Fruit fly (Drosophila melanogaster) whole organism, embryonic: Measurements from ENCODE around the gene CG6656.

Experiments
- ATbp ChIP-seq: fragments of 200-800 bp; sonication (Bioruptor generic); optimal IDR thresholded peaks from 2 replicates; lab custom pipeline; 2017; ENCODE audit warnings: missing biosample characterization, mild to moderate bottlenecking, missing genetic modification characterization, missing genetic modification reagents
- Atf-2 ChIP-seq: fragments of 200-800 bp; sonication (Bioruptor generic); optimal IDR thresholded peaks from 2 replicates; lab custom pipeline; 2016; ENCODE audit warnings: missing biosample characterization, missing genetic modification characterization
- CG10147 ChIP-seq: fragments of 200-800 bp; sonication (Bioruptor generic); optimal IDR thresholded peaks from 2 replicates; lab custom pipeline; 2019; ENCODE audit warnings: missing biosample characterization, mild to moderate bottlenecking, missing genetic modification characterization, moderate library complexity
- CG10431 ChIP-seq: fragments of 200-800 bp; sonication (Bioruptor generic); optimal IDR thresholded peaks from 3 replicates; lab custom pipeline; 2018; ENCODE audit warnings: missing biosample characterization, mild to moderate bottlenecking, missing genetic modification characterization
- CG11093 ChIP-seq: fragments of 200-800 bp; sonication (Bioruptor generic); IDR thresholded peaks from 3 replicates; pipeline ENCODE4 v1.3.6; 2022; ENCODE audit warnings: missing biosample characterization, missing genetic modification characterization
- CG11247 ChIP-seq: fragments of 200-800 bp; sonication (Bioruptor generic); IDR thresholded peaks from 2 replicates; pipeline ENCODE4 v1.3.6; 2022; ENCODE audit warnings: missing biosample characterization, missing genetic modification characterization
- CG12219 ChIP-seq: fragments of 200-800 bp; sonication (Bioruptor generic); optimal IDR thresholded peaks from 3 replicates; lab custom pipeline; 2018; ENCODE audit warnings: missing biosample characterization, mild to moderate bottlenecking, missing genetic modification characterization
- CG1233 ChIP-seq: fragments of 200-800 bp; sonication (Bioruptor generic); optimal IDR thresholded peaks from 4 replicates; lab custom pipeline; 2018; ENCODE audit warnings: missing biosample characterization, mild to moderate bottlenecking, missing genetic modification characterization
- CG12744 ChIP-seq: fragments of 200-800 bp; sonication (Bioruptor generic); optimal IDR thresholded peaks from 2 replicates; lab custom pipeline; 2016; ENCODE audit warnings: missing biosample characterization, missing genetic modification characterization
- CG13296 ChIP-seq: fragments of 200-800 bp; sonication (Bioruptor generic); optimal IDR thresholded peaks from 3 replicates; lab custom pipeline; 2018; ENCODE audit warnings: missing biosample characterization, mild to moderate bottlenecking, missing genetic modification characterization
- CG15011 ChIP-seq: fragments of 200-800 bp; sonication (Bioruptor generic); optimal IDR thresholded peaks from 3 replicates; lab custom pipeline; 2018; ENCODE audit warnings: missing biosample characterization, mild to moderate bottlenecking, missing genetic modification characterization
- CG15479 ChIP-seq: fragments of 200-800 bp; sonication (Bioruptor generic); optimal IDR thresholded peaks from 3 replicates; lab custom pipeline; 2019; ENCODE audit warnings: missing biosample characterization, mild to moderate bottlenecking, missing genetic modification characterization, moderate library complexity
- CG15601 ChIP-seq: fragments of 200-800 bp; sonication (Bioruptor generic); optimal IDR thresholded peaks from 3 replicates; lab custom pipeline; 2019; ENCODE audit warnings: missing biosample characterization, mild to moderate bottlenecking, missing genetic modification characterization, moderate library complexity
- CG16779 ChIP-seq: fragments of 200-800 bp; sonication (Bioruptor generic); IDR thresholded peaks from 2 replicates; pipeline ENCODE4 v1.3.6; 2022; ENCODE audit warnings: missing biosample characterization, missing genetic modification characterization
- CG17361 ChIP-seq: fragments of 200-800 bp; sonication (Bioruptor generic); IDR thresholded peaks from 3 replicates; pipeline ENCODE4 v1.3.6; 2022; ENCODE audit warnings: missing biosample characterization, missing genetic modification characterization
- CG17829 ChIP-seq: fragments of 200-800 bp; optimal IDR thresholded peaks from 2 replicates; lab custom pipeline; 2019; ENCODE audit warnings: missing biosample characterization, mild to moderate bottlenecking, missing genetic modification characterization, moderate library complexity
- CG18011 ChIP-seq: fragments of 200-800 bp; sonication (Bioruptor generic); optimal IDR thresholded peaks from 2 replicates; lab custom pipeline; 2017; ENCODE audit warnings: missing biosample characterization, missing genetic modification characterization, mild to moderate bottlenecking, moderate library complexity, missing genotype
- CG4282 ChIP-seq: fragments of 200-800 bp; sonication (Bioruptor generic); optimal IDR thresholded peaks from 2 replicates; lab custom pipeline; 2016; ENCODE audit warnings: missing biosample characterization, missing genetic modification characterization
- CG4820 ChIP-seq: fragments of 200-800 bp; sonication (Bioruptor generic); optimal IDR thresholded peaks from 3 replicates; lab custom pipeline; 2016; ENCODE audit warnings: missing biosample characterization, missing genetic modification characterization
- CG6254 ChIP-seq: fragments of 200-800 bp; sonication (Bioruptor generic); optimal IDR thresholded peaks from 3 replicates; lab custom pipeline; 2017; ENCODE audit warnings: mild to moderate bottlenecking, missing biosample characterization, missing genetic modification reagents, missing genetic modification characterization
- CG6272 ChIP-seq: fragments of 200-800 bp; sonication (Bioruptor generic); IDR thresholded peaks from 2 replicates; pipeline ENCODE4 v1.3.6; 2022; ENCODE audit warnings: missing biosample characterization, missing genetic modification characterization
- CG6683 ChIP-seq: fragments of 200-800 bp; sonication (Bioruptor generic); optimal IDR thresholded peaks from 2 replicates; lab custom pipeline; 2017; ENCODE audit warnings: missing biosample characterization, mild to moderate bottlenecking, missing genetic modification characterization, missing genetic modification reagents
- CG8089 ChIP-seq: fragments of 200-800 bp; sonication (Bioruptor generic); optimal IDR thresholded peaks from 3 replicates; lab custom pipeline; 2016; ENCODE audit warnings: missing biosample characterization, missing genetic modification characterization
- CG8765 ChIP-seq: fragments of 200-800 bp; sonication (Bioruptor generic); IDR thresholded peaks from 2 replicates; pipeline ENCODE4 v1.3.6; 2022; ENCODE audit warnings: missing biosample characterization, missing genetic modification characterization
- CG9727 ChIP-seq: fragments of 200-800 bp; sonication (Bioruptor generic); optimal IDR thresholded peaks from 3 replicates; lab custom pipeline; 2017; ENCODE audit warnings: missing biosample characterization, mild to moderate bottlenecking, missing genetic modification characterization
- CG9876 ChIP-seq: fragments of 200-800 bp; sonication (Bioruptor generic); optimal IDR thresholded peaks from 2 replicates; lab custom pipeline; 2016; ENCODE audit warnings: missing biosample characterization, missing genetic modification characterization
- Dbx ChIP-seq: fragments of 200-800 bp; sonication (Bioruptor generic); IDR thresholded peaks from 3 replicates; pipeline ENCODE4 v1.3.6; 2022; ENCODE audit warnings: missing biosample characterization, missing genetic modification characterization
- Dip2 ChIP-seq: fragments of 200-800 bp; sonication (Bioruptor generic); IDR thresholded peaks from 2 replicates; pipeline ENCODE4 v1.3.6; 2022; ENCODE audit warnings: missing biosample characterization, missing genetic modification characterization
- E2f1 ChIP-seq: fragments of 200-800 bp; sonication (Bioruptor generic); IDR thresholded peaks from 2 replicates; pipeline ENCODE4 v1.3.6; 2022; ENCODE audit warnings: missing biosample characterization, missing genetic modification characterization
- ERR ChIP-seq: fragments of 200-800 bp; sonication (Bioruptor generic); optimal IDR thresholded peaks from 2 replicates; lab custom pipeline; 2016; ENCODE audit warnings: missing biosample characterization, missing genetic modification characterization
- HHEX ChIP-seq: fragments of 200-800 bp; sonication (Bioruptor generic); optimal IDR thresholded peaks from 3 replicates; lab custom pipeline; 2017; ENCODE audit warnings: missing biosample characterization, mild to moderate bottlenecking, missing genetic modification characterization, missing genetic modification reagents
- HmgZ ChIP-seq: fragments of 200-800 bp; sonication (Bioruptor generic); optimal IDR thresholded peaks from 2 replicates; lab custom pipeline; 2018; ENCODE audit warnings: missing biosample characterization, mild to moderate bottlenecking, missing genetic modification characterization
- Hmr ChIP-seq: fragments of 200-800 bp; sonication (Bioruptor generic); optimal IDR thresholded peaks from 3 replicates; lab custom pipeline; 2017; ENCODE audit warnings: mild to moderate bottlenecking, missing biosample characterization, missing genetic modification reagents, missing genetic modification characterization
- Meics ChIP-seq: fragments of 200-800 bp; sonication (Bioruptor generic); optimal IDR thresholded peaks from 2 replicates; lab custom pipeline; 2017; ENCODE audit warnings: missing biosample characterization, mild to moderate bottlenecking, missing genetic modification characterization
- Mes4 ChIP-seq: fragments of 200-800 bp; sonication (Bioruptor generic); optimal IDR thresholded peaks from 2 replicates; lab custom pipeline; 2016; ENCODE audit warnings: missing biosample characterization, missing genetic modification characterization
- Myb ChIP-seq: fragments of 200-800 bp; sonication (Bioruptor generic); optimal IDR thresholded peaks from 2 replicates; lab custom pipeline; 2016; ENCODE audit warnings: missing biosample characterization, missing genetic modification characterization
- Opbp ChIP-seq: fragments of 200-800 bp; sonication (Bioruptor generic); IDR thresholded peaks from 3 replicates; pipeline ENCODE4 v1.3.6; 2022; ENCODE audit warnings: missing biosample characterization, missing genetic modification characterization; ENCODE audit not compliant: partially characterized antibody
- Ssrp ChIP-seq: fragments of 200-800 bp; sonication (Bioruptor generic); optimal IDR thresholded peaks from 2 replicates; lab custom pipeline; 2018; ENCODE audit warnings: missing biosample characterization, mild to moderate bottlenecking, missing genetic modification characterization, moderate library complexity
- Taf1 ChIP-seq: fragments of 200-800 bp; sonication (Bioruptor generic); IDR thresholded peaks from 2 replicates; pipeline ENCODE4 v1.3.6; 2022; ENCODE audit warnings: missing biosample characterization, missing genetic modification characterization
- bcd ChIP-seq: fragments of 200-800 bp; sonication (Bioruptor generic); optimal IDR thresholded peaks from 2 replicates; lab custom pipeline; 2017; ENCODE audit warnings: missing biosample characterization, mild to moderate bottlenecking, missing genetic modification characterization
- cas ChIP-seq: fragments of 200-800 bp; sonication (Bioruptor generic); IDR thresholded peaks from 2 replicates; pipeline ENCODE4 v1.3.6; 2022; ENCODE audit warnings: missing biosample characterization, missing genetic modification characterization
- ci ChIP-seq: fragments of 200-800 bp; sonication (Bioruptor generic); IDR thresholded peaks from 3 replicates; pipeline ENCODE4 v1.3.6; 2022; ENCODE audit warnings: missing biosample characterization, missing genetic modification characterization
- dmrt11E ChIP-seq: fragments of 200-800 bp; sonication (Bioruptor generic); optimal IDR thresholded peaks from 3 replicates; lab custom pipeline; 2018; ENCODE audit warnings: missing biosample characterization, mild to moderate bottlenecking, missing genetic modification characterization, moderate library complexity
- en ChIP-seq: fragments of 200-800 bp; sonication (Bioruptor generic); optimal IDR thresholded peaks from 2 replicates; lab custom pipeline; 2016; ENCODE audit warnings: missing biosample characterization, missing genetic modification characterization
- ewg ChIP-seq: fragments of 200-800 bp; sonication (Bioruptor generic); optimal IDR thresholded peaks from 3 replicates; lab custom pipeline; 2017; ENCODE audit warnings: mild to moderate bottlenecking, missing biosample characterization, missing genetic modification reagents, missing genetic modification characterization
- h ChIP-seq: fragments of >200 bp; optimal IDR thresholded peaks from 2 replicates; lab custom pipeline; 2017
- pnt ChIP-seq: fragments of 200-800 bp; sonication (Bioruptor generic); optimal IDR thresholded peaks from 3 replicates; lab custom pipeline; 2016; ENCODE audit warnings: missing biosample characterization, missing genetic modification characterization
- pros ChIP-seq: fragments of 200-800 bp; sonication (Bioruptor generic); optimal IDR thresholded peaks from 3 replicates; lab custom pipeline; 2019; ENCODE audit warnings: missing biosample characterization, mild to moderate bottlenecking, missing genetic modification characterization, moderate library complexity
- sr ChIP-seq: fragments of 200-800 bp; sonication (Bioruptor generic); IDR thresholded peaks from 3 replicates; pipeline ENCODE4 v1.3.6; 2022; ENCODE audit warnings: missing biosample characterization, missing genetic modification characterization
- wor ChIP-seq: fragments of 200-800 bp; sonication (Bioruptor generic); IDR thresholded peaks from 2 replicates; pipeline ENCODE4 v1.3.6; 2022; ENCODE audit warnings: missing biosample characterization, missing genetic modification characterization
- zfh1 ChIP-seq: fragments of 200-800 bp; sonication (Bioruptor generic); IDR thresholded peaks from 3 replicates; pipeline ENCODE4 v1.3.6; 2022; ENCODE audit warnings: missing biosample characterization, missing genetic modification characterization

Gene CG6656

DNA sequence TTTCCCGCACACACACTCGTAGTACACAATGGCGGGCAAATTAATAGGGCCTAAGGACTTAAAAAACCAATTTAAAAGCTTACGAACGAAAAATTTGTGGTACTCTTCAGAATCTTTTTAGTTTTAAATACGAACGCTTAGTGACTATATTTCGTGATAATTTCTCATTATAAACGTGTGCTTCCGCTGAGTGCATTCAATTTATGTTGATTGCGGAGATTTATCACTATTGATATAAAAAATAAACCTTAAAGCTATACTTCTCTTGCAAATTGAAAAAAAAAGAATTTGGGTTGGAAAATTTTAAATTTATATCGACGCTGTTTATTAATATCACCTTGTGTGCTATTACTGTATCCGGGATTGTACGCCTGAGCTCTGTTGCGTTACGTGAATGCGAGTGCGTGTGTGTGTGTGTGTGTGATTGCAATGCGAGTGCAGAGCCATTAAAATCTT lies 26.1 kb upstream of the CG6656 start (continued):
- TF ChIP-seq CG12219 (GFP tag; lab: Kevin White, UChicago) = peak; percentile 34
- peak; percentile 92 for TF ChIP-seq CG9727 (GFP tag; lab: Kevin White, UChicago)
- TF ChIP-seq CG16779 (GFP tag; lab: Robert Waterston, UW) = no peak
- peak; percentile 9 for TF ChIP-seq CG6683 (GFP tag; lab: Kevin White, UChicago)
- no peak for TF ChIP-seq Dip2 (GFP tag; lab: Robert Waterston, UW)
- TF ChIP-seq ewg = peak; percentile 42
- TF ChIP-seq CG9876 (GFP tag; lab: Kevin White, UChicago) = peak; percentile 24
- peak; percentile 86 for TF ChIP-seq CG17361 (GFP tag; lab: Robert Waterston, UW)
- peak; percentile 56 for TF ChIP-seq E2f1 (GFP tag; lab: Robert Waterston, UW)
- TF ChIP-seq CG15601 (tag; lab: Kevin White, UChicago) = peak; percentile 56
- TF ChIP-seq CG15011 (GFP tag; lab: Kevin White, UChicago) = peak; percentile 63
- no peak for TF ChIP-seq pros (GFP tag; lab: Kevin White, UChicago)
- TF ChIP-seq Mes4 (GFP tag; lab: Kevin White, UChicago) = peak; percentile 21
- no peak for TF ChIP-seq ERR (GFP tag; lab: Kevin White, UChicago)
- TF ChIP-seq ATbp (GFP tag; lab: Kevin White, UChicago) = peak; percentile 57
- TF ChIP-seq CG10147 (GFP tag; lab: Kevin White, UChicago) = peak; percentile 64
- peak; percentile 0 for TF ChIP-seq CG10431
- peak; percentile 59 for TF ChIP-seq CG15479
- TF ChIP-seq zfh1 (GFP tag; lab: Robert Waterston, UW) = peak; percentile 69
- no peak for TF ChIP-seq wor (GFP tag; lab: Robert Waterston, UW)
- TF ChIP-seq CG18011 (GFP tag; lab: Kevin White, UChicago) = peak; percentile 11
- TF ChIP-seq cas (GFP tag; lab: Robert Waterston, UW) = no peak
- peak; percentile 73 for TF ChIP-seq Ssrp (tag; lab: Kevin White, UChicago)
- TF ChIP-seq HmgZ = no peak
- no peak for TF ChIP-seq Opbp (GFP tag; lab: Robert Waterston, UW)
- peak; percentile 51 for TF ChIP-seq Atf-2
- TF ChIP-seq CG17829 (tag; lab: Kevin White, UChicago) = peak; percentile 78
- peak; percentile 26 for TF ChIP-seq CG8089 (GFP tag; lab: Kevin White, UChicago)
- TF ChIP-seq CG12744 (GFP tag; lab: Kevin White, UChicago) = peak; percentile 28
- peak; percentile 69 for TF ChIP-seq HHEX
- peak; percentile 71 for TF ChIP-seq bcd (GFP tag; lab: Kevin White, UChicago)
- no peak for TF ChIP-seq Taf1
- TF ChIP-seq CG6254 (GFP tag; lab: Kevin White, UChicago) = peak; percentile 65
- TF ChIP-seq Myb (GFP tag; lab: Kevin White, UChicago) = peak; percentile 39
- peak; percentile 55 for TF ChIP-seq Hmr (GFP tag; lab: Kevin White, UChicago)
- TF ChIP-seq CG1233 = peak; percentile 76
- no peak for TF ChIP-seq CG8765
- TF ChIP-seq CG4820 = peak; percentile 80
- peak; percentile 61 for TF ChIP-seq pnt (GFP tag; lab: Kevin White, UChicago)
- TF ChIP-seq sr (GFP tag; lab: Robert Waterston, UW) = no peak
- peak; percentile 44 for TF ChIP-seq CG13296 (GFP tag; lab: Kevin White, UChicago)
- TF ChIP-seq Meics (GFP tag; lab: Kevin White, UChicago) = peak; percentile 66
- 0 out of 3 replicates have a peak, but pooled peaks have one; percentile 45 for TF ChIP-seq CG11093
- TF ChIP-seq ci = 0 out of 3 replicates have a peak, but pooled peaks have one; percentile 13
- no peak for TF ChIP-seq Dbx (GFP tag; lab: Robert Waterston, UW)
- no peak for TF ChIP-seq h (lab: Kevin White, UChicago)
- no peak for TF ChIP-seq CG11247
- peak; percentile 82 for TF ChIP-seq dmrt11E (tag; lab: Kevin White, UChicago)
- no peak for TF ChIP-seq CG4282
- TF ChIP-seq en (GFP tag; lab: Kevin White, UChicago) = peak; percentile 54
- TF ChIP-seq CG6272 (GFP tag; lab: Robert Waterston, UW) = no peak
